Worm (Caenorhabditis elegans): ENCODE measurements around the gene W02H3.3.

The W02H3.3 gene

ce11 chrX:11053615-11054014 lies 44.4 kb downstream of the W02H3.3 start, which contains the start of gene C09F12.2:
Gene C09F12.2, plus strand, starts transcription at chrX:11053915.
- no peak for TF ChIP-seq ham-2 (GFP tag; optimal IDR thresholded peaks at IDR 0.05)
- TF ChIP-seq lin-32 (GFP tag; optimal IDR thresholded peaks at IDR 0.05) = no peak
- TF ChIP-seq hlh-1 (tag; optimal IDR thresholded peaks at IDR 0.05) = no peak
- no peak for TF ChIP-seq nhr-2 (tag; optimal IDR thresholded peaks at IDR 0.05)

ce11 chrX:11050335-11050734 lies 47.7 kb downstream of the W02H3.3 start:
- TF ChIP-seq nhr-28 (tag; optimal IDR thresholded peaks at IDR 0.05) (no peak), mep-1 (tag; optimal IDR thresholded peaks at IDR 0.05) (no peak)

ce11 chrX:11047183-11047582 lies 50.8 kb downstream of the W02H3.3 start, which contains the start of gene clc-1:
Gene clc-1, plus strand, starts transcription at chrX:11047446.
- TF ChIP-seq tbx-8 (GFP tag; optimal IDR thresholded peaks at IDR 0.05) = no peak
